Worm (Caenorhabditis elegans) whole organism, L2 larva: ENCODE measurements around the gene F45G2.7.

Experiments
- C34F6.9 ChIP-seq: fragments of 150-350 bp; optimal IDR thresholded peaks from 2 replicates; lab custom pipeline; 2014; ENCODE audit warnings: missing biosample characterization, missing genetic modification characterization
- F13H6.1 ChIP-seq: sonication (generic microtip); optimal IDR thresholded peaks from 2 replicates; lab custom pipeline; 2016; ENCODE audit warnings: missing genetic modification characterization, missing compliant biosample characterization
- Y55F3AM.14 ChIP-seq: fragments of 200-800 bp; sonication (Bioruptor generic); optimal IDR thresholded peaks from 2 replicates; lab custom pipeline; 2018; ENCODE audit warnings: mild to moderate bottlenecking, missing genetic modification characterization, missing compliant biosample characterization
- ZK546.5 ChIP-seq: sonication (generic microtip); optimal IDR thresholded peaks from 2 replicates; lab custom pipeline; 2017; ENCODE audit warnings: missing biosample characterization, missing genetic modification characterization
- alr-1 ChIP-seq: fragments of 150-350 bp; optimal IDR thresholded peaks from 2 replicates; lab custom pipeline; 2014; ENCODE audit warnings: missing biosample characterization, missing genetic modification characterization
- aly-2 ChIP-seq: fragments of 150-350 bp; optimal IDR thresholded peaks from 2 replicates; lab custom pipeline; 2014; ENCODE audit warnings: missing biosample characterization, missing genetic modification characterization
- ama-1 ChIP-seq: fragments of 150-350 bp; optimal IDR thresholded peaks from 2 replicates; lab custom pipeline; 2018; ENCODE audit warnings: inconsistent platforms
- blmp-1 ChIP-seq: sonication (generic microtip); optimal IDR thresholded peaks from 2 replicates; lab custom pipeline; 2017; ENCODE audit warnings: missing genetic modification characterization, mild to moderate bottlenecking, missing compliant biosample characterization, antibody characterized with exemption, moderate library complexity; ENCODE audit not compliant: insufficient read depth
- ceh-16 ChIP-seq: fragments of 150-350 bp; optimal IDR thresholded peaks from 2 replicates; lab custom pipeline; 2014; ENCODE audit warnings: missing biosample characterization, missing genetic modification characterization
- ceh-82 ChIP-seq: fragments of 150-350 bp; optimal IDR thresholded peaks from 2 replicates; lab custom pipeline; 2014; ENCODE audit warnings: missing biosample characterization, missing genetic modification characterization
- crh-2 ChIP-seq: sonication (generic microtip); optimal IDR thresholded peaks from 2 replicates; lab custom pipeline; 2017; ENCODE audit warnings: missing biosample characterization, missing genetic modification characterization
- dmd-4 ChIP-seq: sonication (generic microtip); optimal IDR thresholded peaks from 2 replicates; lab custom pipeline; 2017; ENCODE audit warnings: missing biosample characterization, missing genetic modification characterization
- egl-27 ChIP-seq: sonication (generic microtip); optimal IDR thresholded peaks from 3 replicates; lab custom pipeline; 2017; ENCODE audit warnings: missing biosample characterization, missing genetic modification reagents, missing genetic modification characterization
- elt-1 ChIP-seq: fragments of 150-350 bp; optimal IDR thresholded peaks from 2 replicates; lab custom pipeline; 2014; ENCODE audit warnings: missing biosample characterization, missing genetic modification characterization
- elt-3 ChIP-seq: sonication (generic microtip); optimal IDR thresholded peaks from 2 replicates; lab custom pipeline; 2017; ENCODE audit warnings: missing biosample characterization, missing genetic modification characterization
- fos-1 ChIP-seq: fragments of 150-350 bp; optimal IDR thresholded peaks from 2 replicates; lab custom pipeline; 2014; ENCODE audit warnings: missing biosample characterization, missing genetic modification characterization
- gmeb-1 ChIP-seq: fragments of 150-350 bp; optimal IDR thresholded peaks from 2 replicates; lab custom pipeline; 2014; ENCODE audit warnings: missing biosample characterization, missing genetic modification characterization
- lin-11 ChIP-seq: fragments of 150-350 bp; sonication (generic microtip); optimal IDR thresholded peaks from 2 replicates; lab custom pipeline; 2014; ENCODE audit warnings: missing biosample characterization, missing genetic modification characterization, inconsistent platforms, mixed read lengths
- lin-13 ChIP-seq: fragments of 150-350 bp; optimal IDR thresholded peaks from 2 replicates; lab custom pipeline; 2014; ENCODE audit warnings: missing biosample characterization, missing genetic modification reagents, missing genetic modification characterization
- lin-39 ChIP-seq: fragments of 150-350 bp; optimal IDR thresholded peaks from 2 replicates; lab custom pipeline; 2014; ENCODE audit warnings: missing biosample characterization, missing genetic modification reagents, missing genetic modification characterization
- lsy-2 ChIP-seq, 2 experiments: fragments of 150-350 bp in 1 of 2; sonication (generic microtip) in 1 of 2; optimal IDR thresholded peaks; 2 replicates each; lab custom pipeline; 2014 to 2017; ENCODE audit warnings: missing biosample characterization in 2 of 2, missing genetic modification characterization in 2 of 2
- mab-5 ChIP-seq: fragments of 150-350 bp; optimal IDR thresholded peaks from 2 replicates; lab custom pipeline; 2014; ENCODE audit warnings: missing biosample characterization, missing genetic modification characterization
- mbf-1 ChIP-seq: sonication (generic microtip); optimal IDR thresholded peaks from 2 replicates; lab custom pipeline; 2017; ENCODE audit warnings: missing biosample characterization, missing genetic modification characterization
- mdl-1 ChIP-seq, 2 experiments: fragments of 150-350 bp in 1 of 2; sonication (generic microtip) in 1 of 2; optimal IDR thresholded peaks; 2 replicates each; lab custom pipeline; 2017; ENCODE audit warnings: missing biosample characterization in 2 of 2, missing genetic modification characterization in 2 of 2
- nhr-10 ChIP-seq: sonication (generic microtip); optimal IDR thresholded peaks from 2 replicates; lab custom pipeline; 2017; ENCODE audit warnings: missing biosample characterization, missing genetic modification characterization
- nhr-11 ChIP-seq: fragments of 150-350 bp; optimal IDR thresholded peaks from 2 replicates; lab custom pipeline; 2014; ENCODE audit warnings: missing biosample characterization, missing genetic modification characterization
- nhr-12 ChIP-seq: fragments of 150-350 bp; optimal IDR thresholded peaks from 2 replicates; lab custom pipeline; 2014; ENCODE audit warnings: missing biosample characterization, missing genetic modification characterization
- nhr-129 ChIP-seq: fragments of 150-350 bp; optimal IDR thresholded peaks from 2 replicates; lab custom pipeline; 2014; ENCODE audit warnings: missing biosample characterization, missing genetic modification characterization
- nhr-21 ChIP-seq: fragments of 150-350 bp; optimal IDR thresholded peaks from 2 replicates; lab custom pipeline; 2014; ENCODE audit warnings: missing biosample characterization, missing genetic modification characterization
- nhr-23 ChIP-seq: fragments of 150-350 bp; optimal IDR thresholded peaks from 2 replicates; lab custom pipeline; 2014; ENCODE audit warnings: missing biosample characterization, missing genetic modification reagents, missing genetic modification characterization
- nhr-237 ChIP-seq: fragments of 150-350 bp; optimal IDR thresholded peaks from 2 replicates; lab custom pipeline; 2014; ENCODE audit warnings: missing biosample characterization, missing genetic modification characterization
- nhr-25 ChIP-seq: fragments of 150-350 bp; sonication (generic microtip); optimal IDR thresholded peaks from 3 replicates; lab custom pipeline; 2014; ENCODE audit warnings: missing biosample characterization, missing genetic modification characterization
- nhr-6 ChIP-seq: fragments of 150-350 bp; optimal IDR thresholded peaks from 2 replicates; lab custom pipeline; 2014; ENCODE audit warnings: missing biosample characterization, missing genetic modification characterization
- nhr-77 ChIP-seq: fragments of 150-350 bp; optimal IDR thresholded peaks from 2 replicates; lab custom pipeline; 2014; ENCODE audit warnings: missing biosample characterization, missing genetic modification characterization
- peb-1 ChIP-seq: fragments of 150-350 bp; optimal IDR thresholded peaks from 2 replicates; lab custom pipeline; 2014; ENCODE audit warnings: missing biosample characterization, missing genetic modification characterization
- sem-4 ChIP-seq: fragments of 150-350 bp; optimal IDR thresholded peaks from 2 replicates; lab custom pipeline; 2014; ENCODE audit warnings: missing biosample characterization, missing genetic modification reagents, missing genetic modification characterization
- skn-1 ChIP-seq: sonication (generic microtip); optimal IDR thresholded peaks from 2 replicates; lab custom pipeline; 2017; ENCODE audit warnings: missing biosample characterization, missing genetic modification characterization
- sma-3 ChIP-seq: sonication (generic microtip); optimal IDR thresholded peaks from 2 replicates; lab custom pipeline; 2016; ENCODE audit warnings: missing genetic modification reagents, missing genetic modification characterization, missing compliant biosample characterization
- sma-9 ChIP-seq, 2 experiments: fragments of 150-350 bp in 1 of 2; sonication (generic microtip) in 1 of 2; optimal IDR thresholded peaks; 2 replicates each; lab custom pipeline; 2014 to 2016; ENCODE audit warnings: missing genetic modification characterization in 2 of 2, mild to moderate bottlenecking in 1 of 2, missing biosample characterization in 1 of 2, missing compliant biosample characterization in 1 of 2, missing genetic modification reagents in 1 of 2, moderate library complexity in 1 of 2
- snpc-4 ChIP-seq: fragments of 150-350 bp; optimal IDR thresholded peaks from 2 replicates; lab custom pipeline; 2014; ENCODE audit warnings: missing biosample characterization, missing genetic modification characterization
- unc-39 ChIP-seq: fragments of 150-350 bp; optimal IDR thresholded peaks from 2 replicates; lab custom pipeline; 2014; ENCODE audit warnings: missing biosample characterization, missing genetic modification characterization
- unc-55 ChIP-seq: fragments of 150-350 bp; sonication (generic microtip); optimal IDR thresholded peaks from 3 replicates; lab custom pipeline; 2014; ENCODE audit warnings: missing biosample characterization, missing genetic modification reagents, missing genetic modification characterization
- zag-1 ChIP-seq: fragments of 150-350 bp; optimal IDR thresholded peaks from 2 replicates; lab custom pipeline; 2014; ENCODE audit warnings: missing biosample characterization, missing genetic modification characterization
- ztf-1 ChIP-seq: fragments of 200-800 bp; sonication (Bioruptor generic); conservative IDR thresholded peaks from 2 replicates; pipeline ENCODE4 v1.3.6; 2022; ENCODE audit warnings: missing genetic modification characterization, missing compliant biosample characterization
- ztf-11 ChIP-seq: sonication (generic microtip); optimal IDR thresholded peaks from 2 replicates; lab custom pipeline; 2017; ENCODE audit warnings: missing biosample characterization, missing genetic modification characterization
- ztf-4 ChIP-seq: fragments of 150-350 bp; optimal IDR thresholded peaks from 2 replicates; lab custom pipeline; 2014; ENCODE audit warnings: missing biosample characterization, missing genetic modification characterization

The F45G2.7 gene

DNA sequence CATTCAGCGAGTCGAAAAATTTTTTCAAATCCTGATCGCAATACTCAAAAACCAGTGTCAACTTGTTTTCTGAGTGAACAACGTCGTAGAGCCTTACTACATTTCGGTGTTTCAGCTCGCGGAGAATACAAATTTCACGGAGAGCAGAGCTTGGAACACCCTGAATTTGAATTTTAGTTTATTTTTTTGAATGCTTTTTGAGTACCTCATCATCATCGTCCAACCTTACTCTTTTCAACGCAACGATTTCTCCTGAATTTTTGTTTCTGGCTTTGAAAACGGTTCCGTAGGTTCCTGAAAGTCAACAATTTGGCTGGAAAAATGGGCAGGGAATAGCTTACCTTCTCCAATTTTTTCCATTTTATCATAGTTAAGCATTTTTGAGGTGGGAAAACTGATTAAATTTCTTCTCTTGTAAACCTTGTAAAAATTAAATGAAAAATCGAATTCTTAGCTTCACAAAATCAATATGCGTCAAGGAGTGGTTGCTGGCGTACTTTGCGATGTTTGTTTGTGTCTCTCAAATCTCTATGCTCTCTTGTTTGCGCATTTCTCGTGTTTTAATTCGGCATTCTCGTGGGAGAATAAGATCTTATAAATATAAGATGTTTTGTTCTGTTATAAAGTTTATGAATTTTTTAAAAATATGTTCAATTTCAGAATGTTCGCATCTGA lies 31.8 kb upstream of the F45G2.7 start, which contains the start of gene cdk-5 (continued):
- TF ChIP-seq dmd-4 (tag; lab: Kevin White, UChicago) (no peak), nhr-6 (tag; lab: Kevin White, UChicago) (peak; percentile 90), C34F6.9 (tag; lab: Kevin White, UChicago) (peak; percentile 99), mab-5 (tag; lab: Kevin White, UChicago) (peak; percentile 89), nhr-21 (tag; lab: Kevin White, UChicago) (peak; percentile 93), snpc-4 (tag; lab: Kevin White, UChicago) (peak; percentile 20), aly-2 (tag; lab: Kevin White, UChicago) (peak; percentile 22), sma-9 (GFP tag; optimal IDR thresholded peaks at IDR 0.05; lab: Kevin White, UChicago) (peak; percentile 93), sma-9 (tag; optimal IDR thresholded peaks at IDR 0.05; lab: Kevin White, UChicago) (no peak), nhr-129 (tag; lab: Kevin White, UChicago) (peak; percentile 83), nhr-12 (no peak), ceh-82 (tag; lab: Kevin White, UChicago) (peak; percentile 42), ama-1 (lab: Kevin White, UChicago) (peak; percentile 81), gmeb-1 (peak; percentile 94)

DNA sequence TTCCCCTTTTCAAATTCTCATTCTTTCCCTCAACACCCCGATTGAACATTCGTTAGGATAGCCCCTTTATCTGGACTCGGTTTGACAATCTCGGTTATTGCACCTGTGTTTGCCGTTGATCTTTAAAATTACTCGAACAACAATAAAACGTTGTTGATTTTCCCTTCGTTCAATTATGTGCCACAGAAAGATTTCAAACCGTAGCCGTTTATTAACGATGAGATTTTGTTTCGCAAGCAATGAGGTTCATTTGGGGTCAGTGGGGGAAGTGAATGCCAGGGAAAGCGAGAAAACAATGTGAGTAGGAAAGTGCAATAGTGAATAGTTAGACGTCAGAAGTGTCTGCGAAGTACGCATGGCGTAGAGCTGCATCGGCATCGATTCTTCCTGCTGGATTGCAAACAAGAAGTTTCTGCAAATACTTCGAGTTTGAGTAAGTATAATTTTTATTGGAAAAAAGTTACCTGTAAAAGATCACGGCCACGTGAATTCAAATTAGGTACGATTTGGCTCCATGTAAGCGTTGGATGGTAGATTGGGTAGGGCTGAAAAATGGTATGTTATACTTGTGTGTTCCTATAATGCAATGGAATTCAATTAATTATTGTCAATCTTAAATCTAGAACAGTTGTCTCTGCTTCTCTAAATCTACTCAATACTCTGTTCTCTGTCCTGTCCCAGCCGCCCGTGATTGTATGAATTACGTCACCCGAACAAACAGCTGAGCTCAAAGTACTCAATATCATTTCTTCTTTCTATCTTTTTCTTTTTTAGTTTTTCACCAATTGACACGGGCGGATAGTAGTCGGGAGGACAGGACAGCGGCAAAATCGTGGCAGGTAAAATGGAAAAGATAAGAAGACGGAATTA lies 30.4 kb upstream of the F45G2.7 start, which contains the start of gene kel-3:
Gene kel-3 (plus strand): TSS at position 328 of the 870 bp plus-strand sequence.
- TF ChIP-seq gmeb-1, result peak; percentile 60
- TF ChIP-seq skn-1 (tag; lab: Kevin White, UChicago), result no peak
- TF ChIP-seq elt-1 (tag; lab: Kevin White, UChicago), result no peak
- TF ChIP-seq egl-27, result peak; percentile 28
- no peak for TF ChIP-seq peb-1 (tag; lab: Kevin White, UChicago)
- TF ChIP-seq nhr-6 (tag; lab: Kevin White, UChicago), result peak; percentile 60
- no peak for TF ChIP-seq mbf-1 (tag; lab: Kevin White, UChicago)
- peak; percentile 38 to 82 for TF ChIP-seq lsy-2 (tag; optimal IDR thresholded peaks at IDR 0.05; lab: Kevin White, UChicago)
- peak; percentile 8 for TF ChIP-seq aly-2 (tag; lab: Kevin White, UChicago)
- no peak for TF ChIP-seq ceh-16 (tag; lab: Kevin White, UChicago)
- TF ChIP-seq elt-3, result no peak
- 0 out of 2 replicates have a peak, but pooled peaks have one; percentile 20 for TF ChIP-seq ztf-1 (GFP tag; lab: Robert Waterston, UW)
- TF ChIP-seq unc-55 (GFP tag; lab: Kevin White, UChicago), result peak; percentile 14
- TF ChIP-seq sma-9 (GFP tag; optimal IDR thresholded peaks at IDR 0.05; lab: Kevin White, UChicago), result peak; percentile 92
- no peak for TF ChIP-seq sma-9 (tag; optimal IDR thresholded peaks at IDR 0.05; lab: Kevin White, UChicago)
- TF ChIP-seq fos-1 (tag; lab: Kevin White, UChicago), result peak; percentile 63
- TF ChIP-seq sem-4 (tag; lab: Kevin White, UChicago), result peak; percentile 26
- peak; percentile 53 for TF ChIP-seq nhr-25 (tag; lab: Kevin White, UChicago)
- TF ChIP-seq dmd-4 (tag; lab: Kevin White, UChicago), result no peak
- TF ChIP-seq ama-1 (lab: Kevin White, UChicago), result peak; percentile 96
- no peak for TF ChIP-seq mab-5 (tag; lab: Kevin White, UChicago)
- no peak for TF ChIP-seq ceh-82 (tag; lab: Kevin White, UChicago)
- peak; percentile 63 for TF ChIP-seq zag-1 (tag; lab: Kevin White, UChicago)
- TF ChIP-seq nhr-11 (tag; lab: Kevin White, UChicago), result peak; percentile 64
- TF ChIP-seq mdl-1 (tag; optimal IDR thresholded peaks at IDR 0.05; lab: Kevin White, UChicago), result peak in 1 of 2 experiments; percentile 42
- TF ChIP-seq crh-2 (tag; lab: Kevin White, UChicago), result peak; percentile 90
- peak; percentile 69 for TF ChIP-seq lin-13 (GFP tag; lab: Kevin White, UChicago)
- TF ChIP-seq C34F6.9 (tag; lab: Kevin White, UChicago), result peak; percentile 56
- TF ChIP-seq nhr-21 (tag; lab: Kevin White, UChicago), result peak; percentile 86
- TF ChIP-seq nhr-237 (tag; lab: Kevin White, UChicago), result peak; percentile 20
- TF ChIP-seq nhr-77 (tag; lab: Kevin White, UChicago), result peak; percentile 23
- peak; percentile 77 for TF ChIP-seq ztf-4 (tag; lab: Kevin White, UChicago)
- TF ChIP-seq sma-3 (GFP tag; lab: Kevin White, UChicago), result peak; percentile 66
- TF ChIP-seq lin-39, result no peak
- TF ChIP-seq Y55F3AM.14 (GFP tag; lab: Kevin White, UChicago), result peak; percentile 54
- no peak for TF ChIP-seq ztf-11
- TF ChIP-seq nhr-23 (tag; lab: Kevin White, UChicago), result no peak
- peak; percentile 85 for TF ChIP-seq nhr-129 (tag; lab: Kevin White, UChicago)
- TF ChIP-seq nhr-12, result no peak
- no peak for TF ChIP-seq alr-1 (tag; lab: Kevin White, UChicago)
- peak; percentile 83 for TF ChIP-seq F13H6.1
- no peak for TF ChIP-seq lin-11 (tag; lab: Kevin White, UChicago)
- TF ChIP-seq snpc-4 (tag; lab: Kevin White, UChicago), result no peak
- no peak for TF ChIP-seq unc-39 (tag; lab: Kevin White, UChicago)
- peak; percentile 56 for TF ChIP-seq ZK546.5
- TF ChIP-seq blmp-1 (tag; lab: Kevin White, UChicago), result peak; percentile 53
- TF ChIP-seq nhr-10 (tag; lab: Kevin White, UChicago), result peak; percentile 33
- TF ChIP-seq, all 48 proteins: peak for 29
